Worm (Caenorhabditis elegans) whole organism, L2 larva: Measurements from ENCODE around the gene rad-54.L2.

Experiments used
- F13H6.1 ChIP-seq: sonication (generic microtip); optimal IDR thresholded peaks from 2 replicates; lab custom pipeline; 2016; ENCODE audit warnings: missing genetic modification characterization, missing compliant biosample characterization
- elt-1 ChIP-seq: fragments of 150-350 bp; optimal IDR thresholded peaks from 2 replicates; lab custom pipeline; 2014; ENCODE audit warnings: missing biosample characterization, missing genetic modification characterization
- lin-11 ChIP-seq: fragments of 150-350 bp; sonication (generic microtip); optimal IDR thresholded peaks from 2 replicates; lab custom pipeline; 2014; ENCODE audit warnings: missing biosample characterization, missing genetic modification characterization, inconsistent platforms, mixed read lengths
- lin-39 ChIP-seq: fragments of 150-350 bp; optimal IDR thresholded peaks from 2 replicates; lab custom pipeline; 2014; ENCODE audit warnings: missing biosample characterization, missing genetic modification reagents, missing genetic modification characterization
- mdl-1 ChIP-seq, 2 experiments: fragments of 150-350 bp in 1 of 2; sonication (generic microtip) in 1 of 2; optimal IDR thresholded peaks; 2 replicates each; lab custom pipeline; 2017; ENCODE audit warnings: missing biosample characterization in 2 of 2, missing genetic modification characterization in 2 of 2
- nhr-12 ChIP-seq: fragments of 150-350 bp; optimal IDR thresholded peaks from 2 replicates; lab custom pipeline; 2014; ENCODE audit warnings: missing biosample characterization, missing genetic modification characterization
- nhr-77 ChIP-seq: fragments of 150-350 bp; optimal IDR thresholded peaks from 2 replicates; lab custom pipeline; 2014; ENCODE audit warnings: missing biosample characterization, missing genetic modification characterization
- unc-62 ChIP-seq: fragments of 150-350 bp; optimal IDR thresholded peaks from 2 replicates; lab custom pipeline; 2014; ENCODE audit warnings: missing biosample characterization, missing genetic modification reagents, missing genetic modification characterization
- zag-1 ChIP-seq: fragments of 150-350 bp; optimal IDR thresholded peaks from 2 replicates; lab custom pipeline; 2014; ENCODE audit warnings: missing biosample characterization, missing genetic modification characterization
- ztf-1 ChIP-seq: fragments of 200-800 bp; sonication (Bioruptor generic); conservative IDR thresholded peaks from 2 replicates; pipeline ENCODE4 v1.3.6; 2022; ENCODE audit warnings: missing genetic modification characterization, missing compliant biosample characterization
- ztf-4 ChIP-seq: fragments of 150-350 bp; optimal IDR thresholded peaks from 2 replicates; lab custom pipeline; 2014; ENCODE audit warnings: missing biosample characterization, missing genetic modification characterization

- TF ChIP-seq ztf-4 (tag; lab: Kevin White, UChicago) (no peak), F13H6.1 (no peak), nhr-12 (tag; lab: Kevin White, UChicago) (no peak), mdl-1 (tag; optimal IDR thresholded peaks at IDR 0.05; lab: Kevin White, UChicago) (no peak), lin-11 (tag; lab: Kevin White, UChicago) (no peak), nhr-77 (no peak), unc-62 (GFP tag; lab: Kevin White, UChicago) (no peak), ztf-1 (GFP tag; lab: Robert Waterston, UW) (no peak), elt-1 (tag; lab: Kevin White, UChicago) (no peak), lin-39 (tag; lab: Kevin White, UChicago) (no peak), zag-1 (tag; lab: Kevin White, UChicago) (no peak)
These were observed 22.1 kb downstream of the rad-54.L2 start, which contains the start of gene C27B7.9 for ce11 chrIV:8916010-8916409.
